Worm (Caenorhabditis elegans): ENCODE data around the gene srh-92.

The srh-92 gene

ce11 chrV:7414909-7415308, 45.9 kb downstream of the srh-92 start, which contains the start of gene F18E3.12:
TSS of gene F18E3.12 (plus strand) at chrV:7414985.
- TF ChIP-seq efl-1 (optimal IDR thresholded peaks at IDR 0.05) = no peak
- TF ChIP-seq efl-1 (GFP tag; optimal IDR thresholded peaks at IDR 0.05 in 1 of 2) = no peak
- TF ChIP-seq lin-35 (GFP tag; optimal IDR thresholded peaks at IDR 0.05) = peak in 1 of 2 experiments; percentile 12
- no peak for TF ChIP-seq F16B12.6 (tag; optimal IDR thresholded peaks at IDR 0.05)
- no peak for TF ChIP-seq mdl-1 (tag; optimal IDR thresholded peaks at IDR 0.05)
- no peak for TF ChIP-seq elt-3 (tag; optimal IDR thresholded peaks at IDR 0.05)

ce11 chrV:7413107-7413774, 47.6 kb downstream of the srh-92 start, which contains the start of gene F18E3.11:
TSS of gene F18E3.11 (plus strand) at chrV:7413482.
- TF ChIP-seq dsc-1 (tag; optimal IDR thresholded peaks at IDR 0.05) (no peak), fkh-4 (tag; optimal IDR thresholded peaks at IDR 0.05; ENCODE audit: borderline replicate concordance) (no peak), nhr-77 (tag; optimal IDR thresholded peaks at IDR 0.05) (no peak), elt-2 (tag; optimal IDR thresholded peaks at IDR 0.05) (no peak), grh-1 (GFP tag; IDR thresholded peaks at IDR 0.05) (0 out of 2 replicates have a peak, but pooled peaks have one; percentile 26), blmp-1 (tag; optimal IDR thresholded peaks at IDR 0.05) (peak; percentile 67), lir-3 (tag; optimal IDR thresholded peaks at IDR 0.05; ENCODE audit: poor library complexity) (no peak), hlh-4 (tag; optimal IDR thresholded peaks at IDR 0.05) (no peak), fos-1 (tag; optimal IDR thresholded peaks at IDR 0.05) (no peak), egl-13 (tag; optimal IDR thresholded peaks at IDR 0.05) (no peak), skn-1 (tag; optimal IDR thresholded peaks at IDR 0.05) (peak; percentile 87), hpl-2 (GFP tag; optimal IDR thresholded peaks at IDR 0.05) (no peak), Y116A8C.19 (tag; optimal IDR thresholded peaks at IDR 0.05; ENCODE audit: borderline replicate concordance) (no peak), elt-3 (tag; optimal IDR thresholded peaks at IDR 0.05) (peak in 3 of 6 experiments; percentile 31 to 88 (median 60)), ama-1 (optimal IDR thresholded peaks at IDR 0.05) (no peak), efl-1 (optimal IDR thresholded peaks at IDR 0.05) (no peak), efl-1 (GFP tag; optimal IDR thresholded peaks at IDR 0.05 in 1 of 2) (peak in 1 of 2 experiments; percentile 91), lin-35 (GFP tag; optimal IDR thresholded peaks at IDR 0.05) (peak in 1 of 2 experiments; percentile 26), pqm-1 (tag; optimal IDR thresholded peaks at IDR 0.05) (no peak), C04F5.9 (tag; optimal IDR thresholded peaks at IDR 0.05) (no peak), lin-14 (GFP tag; optimal IDR thresholded peaks at IDR 0.05) (no peak), unc-130 (tag; optimal IDR thresholded peaks at IDR 0.05) (peak; percentile 16), mep-1 (tag; optimal IDR thresholded peaks at IDR 0.05) (no peak), nhr-237 (tag; optimal IDR thresholded peaks at IDR 0.05) (no peak), snu-23 (GFP tag; optimal IDR thresholded peaks at IDR 0.05) (peak; percentile 69), tbx-2 (tag; optimal IDR thresholded peaks at IDR 0.05) (peak; percentile 47), nhr-71 (tag; optimal IDR thresholded peaks at IDR 0.05) (peak; percentile 74), ztf-4 (tag; optimal IDR thresholded peaks at IDR 0.05) (no peak), unc-30 (tag; optimal IDR thresholded peaks at IDR 0.05) (no peak), snpc-4 (tag; optimal IDR thresholded peaks at IDR 0.05) (no peak), nhr-28 (tag; optimal IDR thresholded peaks at IDR 0.05) (no peak), lin-13 (GFP tag; optimal IDR thresholded peaks at IDR 0.05) (no peak), aha-1 (tag; optimal IDR thresholded peaks at IDR 0.05) (no peak), pag-3 (tag; optimal IDR thresholded peaks at IDR 0.05; ENCODE audit: borderline replicate concordance, insufficient read depth) (no peak), sup-37 (GFP tag; optimal IDR thresholded peaks at IDR 0.05) (no peak), nhr-84 (tag; optimal IDR thresholded peaks at IDR 0.05) (no peak), ceh-82 (tag; optimal IDR thresholded peaks at IDR 0.05) (no peak), C16A3.4 (tag; optimal IDR thresholded peaks at IDR 0.05) (no peak), nhr-85 (tag) (peak; percentile 90), fkh-10 (GFP tag; optimal IDR thresholded peaks at IDR 0.05) (no peak), lin-15B (tag; optimal IDR thresholded peaks at IDR 0.05) (no peak), mdl-1 (tag; optimal IDR thresholded peaks at IDR 0.05) (peak in 1 of 2 experiments; percentile 64), lsy-2 (tag; optimal IDR thresholded peaks at IDR 0.05) (no peak), nhr-19 (GFP tag; conservative IDR thresholded peaks at IDR 0.05) (peak; percentile 86), nhr-20 (tag; optimal IDR thresholded peaks at IDR 0.05) (peak; percentile 88)
